Worm (Caenorhabditis elegans) whole organism, midembryonic: ENCODE data around the gene smg-3.

Experiments used
- T22C8.4 ChIP-seq: fragments of 200-800 bp; sonication (Bioruptor generic); IDR thresholded peaks from 2 replicates; pipeline ENCODE4 v1.3.6; 2022; ENCODE audit warnings: missing genetic modification characterization, missing compliant biosample characterization
- flt-1 ChIP-seq: fragments of 200-800 bp; sonication (Bioruptor generic); IDR thresholded peaks from 2 replicates; pipeline ENCODE4 v1.3.6; 2022; ENCODE audit warnings: missing genetic modification characterization, missing compliant biosample characterization
- klf-2 ChIP-seq: fragments of 200-800 bp; sonication (Bioruptor generic); conservative IDR thresholded peaks from 2 replicates; pipeline ENCODE4 v1.3.6; 2022; ENCODE audit warnings: missing genetic modification reagents, missing genetic modification characterization, missing compliant biosample characterization
- ref-1 ChIP-seq: fragments of 200-800 bp; sonication (Bioruptor generic); conservative IDR thresholded peaks from 2 replicates; pipeline ENCODE4 v1.3.6; 2022; ENCODE audit warnings: missing genetic modification reagents, missing genetic modification characterization, missing compliant biosample characterization
- ztf-23 ChIP-seq: fragments of 200-800 bp; sonication (Bioruptor generic); IDR thresholded peaks from 2 replicates; pipeline ENCODE4 v1.3.6; 2022; ENCODE audit warnings: missing genetic modification reagents, missing genetic modification characterization, missing compliant biosample characterization
- ztf-29 ChIP-seq: fragments of 200-800 bp; sonication (Bioruptor generic); IDR thresholded peaks from 2 replicates; pipeline ENCODE4 v1.3.6; 2022; ENCODE audit warnings: missing genetic modification reagents, missing genetic modification characterization, missing compliant biosample characterization

DNA sequence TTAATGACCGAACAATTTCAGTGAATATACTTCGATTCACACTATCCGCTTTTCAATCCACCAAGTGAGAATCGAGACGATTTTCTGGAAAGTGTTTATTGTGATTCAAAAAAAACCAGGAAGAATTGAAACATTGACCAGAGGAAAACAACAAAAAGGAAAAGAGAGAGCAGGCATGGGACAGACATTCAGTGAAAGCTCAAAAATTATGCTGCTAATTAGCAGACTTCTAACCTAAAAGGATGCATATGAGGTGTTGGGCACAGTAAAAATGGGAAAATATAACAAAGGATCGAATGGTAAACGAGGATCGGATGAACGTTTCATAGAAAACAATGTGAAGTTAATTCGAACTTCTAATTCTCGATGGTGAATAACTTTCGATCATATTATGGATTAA is 44.7 kb upstream of the smg-3 start:
- TF ChIP-seq T22C8.4: no peak
- TF ChIP-seq flt-1: no peak
- TF ChIP-seq ztf-29 (GFP tag; lab: Robert Waterston, UW): no peak
- no peak for TF ChIP-seq klf-2 (GFP tag; lab: Robert Waterston, UW)
- no peak for TF ChIP-seq ref-1
- TF ChIP-seq ztf-23 (GFP tag; lab: Robert Waterston, UW): no peak
